Comparison of ENCODE assay signal across 1 worm cellular context in the genomic region with DNA sequence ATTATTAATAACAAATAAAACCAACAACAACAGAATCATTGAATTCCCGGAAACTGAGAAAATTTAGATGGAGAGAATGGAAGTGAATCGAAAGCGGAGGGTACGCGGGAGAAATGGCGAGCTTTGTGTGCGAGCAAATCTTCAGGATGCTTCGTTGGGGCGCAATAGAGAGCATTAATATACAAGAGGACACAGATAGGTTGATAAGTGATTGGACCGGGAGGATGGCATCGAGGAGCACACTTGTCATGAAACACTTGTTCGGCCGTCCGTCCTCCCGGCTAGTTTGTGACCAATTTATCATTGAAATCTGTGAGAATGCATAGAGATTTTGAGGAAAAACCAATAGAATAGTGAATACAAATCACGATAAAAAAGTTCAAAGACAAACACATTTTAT.
TF ChIP-seq lines count a peak whose summit lies in the region.

No protein-coding gene starts in this region.

TF ChIP-seq in whole organism, L1 larva, 84 proteins besides CTCF, POLR2A, EP300 and RAD21 (continued from another document):
- TF ChIP-seq lin-13 (GFP tag; optimal IDR thresholded peaks at IDR 0.05; lab: Kevin White, UChicago) (no peak), zag-1 (tag; optimal IDR thresholded peaks at IDR 0.05; lab: Kevin White, UChicago) (no peak)
TF ChIP-seq in whole organism, L1 larva: peak in this region for 3.
